Fruit fly (Drosophila melanogaster) whole organism, embryonic: ENCODE measurements around the gene CG6231.
A peak's percentile ranks its signal among the peaks of the same experiment; 100 is the strongest.

ENCODE experiments used
- Adf1 ChIP-seq: fragments of 200-800 bp; sonication (Bioruptor generic); IDR thresholded peaks from 2 replicates; pipeline ENCODE4 v1.3.6; 2022; ENCODE audit warnings: missing biosample characterization, missing genetic modification characterization
- Atf6 ChIP-seq: fragments of 200-800 bp; sonication (Bioruptor generic); IDR thresholded peaks from 2 replicates; pipeline ENCODE4 v1.3.6; 2022; ENCODE audit warnings: missing biosample characterization, missing genetic modification characterization
- Bteb2 ChIP-seq: fragments of 200-800 bp; sonication (Bioruptor generic); optimal IDR thresholded peaks from 2 replicates; lab custom pipeline; 2016; ENCODE audit warnings: missing biosample characterization, missing genetic modification characterization
- CG10267 ChIP-seq: fragments of 200-800 bp; sonication (Bioruptor generic); optimal IDR thresholded peaks from 2 replicates; lab custom pipeline; 2018; ENCODE audit warnings: missing biosample characterization, mild to moderate bottlenecking, missing genetic modification characterization, moderate library complexity
- CG10462 ChIP-seq: fragments of 200-800 bp; sonication (Bioruptor generic); optimal IDR thresholded peaks from 2 replicates; lab custom pipeline; 2016; ENCODE audit warnings: missing biosample characterization, missing genetic modification characterization
- CG11398 ChIP-seq: fragments of 200-800 bp; sonication (Bioruptor generic); optimal IDR thresholded peaks from 2 replicates; lab custom pipeline; 2016; ENCODE audit warnings: missing biosample characterization, missing genetic modification characterization
- CG12391 ChIP-seq: fragments of 200-800 bp; sonication (Bioruptor generic); optimal IDR thresholded peaks from 3 replicates; lab custom pipeline; 2018; ENCODE audit warnings: missing biosample characterization, mild to moderate bottlenecking, missing genetic modification characterization, moderate library complexity
- CG13624 ChIP-seq: fragments of 200-800 bp; sonication (Bioruptor generic); optimal IDR thresholded peaks from 2 replicates; lab custom pipeline; 2016; ENCODE audit warnings: missing biosample characterization, missing genetic modification characterization
- CG15269 ChIP-seq: fragments of 200-800 bp; sonication (Bioruptor generic); optimal IDR thresholded peaks from 2 replicates; lab custom pipeline; 2018; ENCODE audit warnings: missing biosample characterization, mild to moderate bottlenecking, missing genetic modification characterization, moderate library complexity
- CG16779 ChIP-seq: fragments of 200-800 bp; sonication (Bioruptor generic); IDR thresholded peaks from 2 replicates; pipeline ENCODE4 v1.3.6; 2022; ENCODE audit warnings: missing biosample characterization, missing genetic modification characterization
- CG16815 ChIP-seq: fragments of 200-800 bp; sonication (Bioruptor generic); optimal IDR thresholded peaks from 3 replicates; lab custom pipeline; 2017; ENCODE audit warnings: missing biosample characterization, mild to moderate bottlenecking, missing genetic modification characterization
- CG3065 ChIP-seq: fragments of 200-800 bp; sonication (Bioruptor generic); optimal IDR thresholded peaks from 2 replicates; lab custom pipeline; 2016; ENCODE audit warnings: missing biosample characterization, missing genetic modification characterization
- CG3163 ChIP-seq: fragments of 200-800 bp; sonication (Bioruptor generic); optimal IDR thresholded peaks from 3 replicates; lab custom pipeline; 2016; ENCODE audit warnings: missing biosample characterization, missing genetic modification characterization
- CG8089 ChIP-seq: fragments of 200-800 bp; sonication (Bioruptor generic); optimal IDR thresholded peaks from 3 replicates; lab custom pipeline; 2016; ENCODE audit warnings: missing biosample characterization, missing genetic modification characterization
- CkIIα-i1 ChIP-seq: fragments of 200-800 bp; sonication (Bioruptor generic); IDR thresholded peaks from 2 replicates; pipeline ENCODE4 v1.3.6; 2022; ENCODE audit warnings: missing biosample characterization, missing genetic modification characterization
- Dbx ChIP-seq: fragments of 200-800 bp; sonication (Bioruptor generic); IDR thresholded peaks from 3 replicates; pipeline ENCODE4 v1.3.6; 2022; ENCODE audit warnings: missing biosample characterization, missing genetic modification characterization
- Dip3 ChIP-seq: fragments of 200-800 bp; sonication (Bioruptor generic); optimal IDR thresholded peaks from 3 replicates; lab custom pipeline; 2016; ENCODE audit warnings: missing biosample characterization, missing genetic modification characterization
- Hmx ChIP-seq: fragments of 200-800 bp; sonication (Bioruptor generic); optimal IDR thresholded peaks from 2 replicates; lab custom pipeline; 2016; ENCODE audit warnings: missing biosample characterization, missing genetic modification characterization
- Hr3 ChIP-seq: fragments of 200-800 bp; sonication (Bioruptor generic); optimal IDR thresholded peaks from 3 replicates; lab custom pipeline; 2016; ENCODE audit warnings: missing biosample characterization, missing genetic modification characterization
- Hr78 ChIP-seq, 2 experiments: fragments of 200-800 bp in 1 of 2; fragments of >200 bp in 1 of 2; sonication (Bioruptor generic) in 1 of 2; optimal IDR thresholded peaks; 2 replicates each; lab custom pipeline; 2017 to 2019; ENCODE audit warnings: missing biosample characterization in 2 of 2, missing genetic modification characterization in 2 of 2, mild to moderate bottlenecking in 1 of 2, moderate library complexity in 1 of 2
- Max ChIP-seq: fragments of 200-800 bp; sonication (Bioruptor generic); optimal IDR thresholded peaks from 2 replicates; lab custom pipeline; 2016; ENCODE audit warnings: missing biosample characterization, mild to moderate bottlenecking, missing genetic modification characterization
- Optix ChIP-seq: fragments of 200-800 bp; sonication (Bioruptor generic); IDR thresholded peaks from 3 replicates; pipeline ENCODE4 v1.3.6; 2022; ENCODE audit warnings: missing biosample characterization, missing genetic modification characterization
- Sry-β ChIP-seq: fragments of 200-800 bp; sonication (Bioruptor generic); optimal IDR thresholded peaks from 2 replicates; lab custom pipeline; 2018; ENCODE audit warnings: missing biosample characterization, mild to moderate bottlenecking, missing genetic modification characterization, moderate library complexity
- Trl ChIP-seq, 3 experiments: fragments of >200 bp in 2 of 3; fragments of 200-800 bp in 1 of 3; sonication (Bioruptor generic) in 1 of 3; optimal IDR thresholded peaks; 2 replicates in 1 of 3; 3 replicates in 2 of 3; lab custom pipeline; 2016 to 2017; ENCODE audit warnings: missing biosample characterization in 1 of 3, missing genetic modification characterization in 1 of 3
- Vsx1 ChIP-seq: fragments of 200-800 bp; sonication (Bioruptor generic); optimal IDR thresholded peaks from 2 replicates; lab custom pipeline; 2017; ENCODE audit warnings: missing biosample characterization, mild to moderate bottlenecking, missing genetic modification characterization, missing genetic modification reagents
- ap ChIP-seq: fragments of 200-800 bp; sonication (Bioruptor generic); IDR thresholded peaks from 2 replicates; pipeline ENCODE4 v1.3.6; 2022; ENCODE audit warnings: missing biosample characterization, missing genetic modification characterization
- ase ChIP-seq: fragments of 200-800 bp; sonication (Bioruptor generic); IDR thresholded peaks from 3 replicates; pipeline ENCODE4 v1.3.6; 2022; ENCODE audit warnings: missing biosample characterization, missing genetic modification characterization
- ash1 ChIP-seq: fragments of 200-800 bp; sonication (Bioruptor generic); optimal IDR thresholded peaks from 2 replicates; lab custom pipeline; 2018; ENCODE audit warnings: missing biosample characterization, mild to moderate bottlenecking, missing genetic modification characterization
- caup ChIP-seq: fragments of 200-800 bp; sonication (Bioruptor generic); optimal IDR thresholded peaks from 3 replicates; lab custom pipeline; 2017; ENCODE audit warnings: missing biosample characterization, mild to moderate bottlenecking, missing genetic modification characterization, moderate library complexity; ENCODE audit not compliant: severe bottlenecking
- da ChIP-seq: fragments of 200-800 bp; sonication (Bioruptor generic); optimal IDR thresholded peaks from 2 replicates; lab custom pipeline; 2016; ENCODE audit warnings: missing biosample characterization, missing genetic modification characterization
- eve ChIP-seq, 2 experiments: fragments of >200 bp; optimal IDR thresholded peaks; 2 replicates each; lab custom pipeline; 2017; ENCODE audit warnings: missing biosample characterization in 2 of 2, missing genetic modification characterization in 2 of 2
- eyg ChIP-seq: fragments of 200-800 bp; sonication (Bioruptor generic); optimal IDR thresholded peaks from 3 replicates; lab custom pipeline; 2016; ENCODE audit warnings: missing biosample characterization, missing genetic modification characterization
- fd64A ChIP-seq: fragments of 200-800 bp; sonication (Bioruptor generic); optimal IDR thresholded peaks from 3 replicates; lab custom pipeline; 2018; ENCODE audit warnings: missing biosample characterization, mild to moderate bottlenecking, missing genetic modification characterization
- gem ChIP-seq: fragments of 200-800 bp; sonication (Bioruptor generic); optimal IDR thresholded peaks from 2 replicates; lab custom pipeline; 2019; ENCODE audit warnings: missing biosample characterization, mild to moderate bottlenecking, missing genetic modification characterization, moderate library complexity
- inv ChIP-seq: fragments of 200-800 bp; sonication (Bioruptor generic); IDR thresholded peaks from 2 replicates; pipeline ENCODE4 v1.3.6; 2022; ENCODE audit warnings: missing biosample characterization, missing genetic modification characterization; ENCODE audit not compliant: partially characterized antibody
- mam ChIP-seq: fragments of 200-800 bp; sonication (Bioruptor generic); optimal IDR thresholded peaks from 3 replicates; lab custom pipeline; 2016; ENCODE audit warnings: missing biosample characterization, missing genetic modification characterization
- nmo ChIP-seq: fragments of 200-800 bp; sonication (Bioruptor generic); optimal IDR thresholded peaks from 2 replicates; lab custom pipeline; 2018; ENCODE audit warnings: missing biosample characterization, mild to moderate bottlenecking, missing genetic modification characterization, moderate library complexity
- odd ChIP-seq: fragments of 200-800 bp; sonication (Bioruptor generic); optimal IDR thresholded peaks from 2 replicates; lab custom pipeline; 2017; ENCODE audit warnings: missing biosample characterization, mild to moderate bottlenecking, missing genetic modification characterization
- onecut ChIP-seq: fragments of 200-800 bp; sonication (Bioruptor generic); IDR thresholded peaks from 2 replicates; pipeline ENCODE4 v1.3.6; 2022; ENCODE audit warnings: missing biosample characterization, missing genetic modification characterization
- otp ChIP-seq: fragments of 200-800 bp; sonication (Bioruptor generic); IDR thresholded peaks from 3 replicates; pipeline ENCODE4, ENCODE4 v1.3.6; 2022; ENCODE audit warnings: missing biosample characterization, missing genetic modification characterization
- peb ChIP-seq: fragments of 200-800 bp; sonication (Bioruptor generic); IDR thresholded peaks from 2 replicates; pipeline ENCODE4 v1.3.6; 2022; ENCODE audit warnings: missing biosample characterization, missing genetic modification characterization
- pros ChIP-seq: fragments of 200-800 bp; sonication (Bioruptor generic); optimal IDR thresholded peaks from 3 replicates; lab custom pipeline; 2019; ENCODE audit warnings: missing biosample characterization, mild to moderate bottlenecking, missing genetic modification characterization, moderate library complexity
- repo ChIP-seq: fragments of 200-800 bp; sonication (Bioruptor generic); optimal IDR thresholded peaks from 2 replicates; lab custom pipeline; 2016; ENCODE audit warnings: missing biosample characterization, missing genetic modification characterization
- sens-2 ChIP-seq: fragments of 200-800 bp; sonication (Bioruptor generic); IDR thresholded peaks from 2 replicates; pipeline ENCODE4 v1.3.6; 2022; ENCODE audit warnings: missing biosample characterization, missing genetic modification characterization
- so ChIP-seq: fragments of 200-800 bp; sonication (Bioruptor generic); IDR thresholded peaks from 3 replicates; pipeline ENCODE4 v1.3.6; 2022; ENCODE audit warnings: missing biosample characterization, missing genetic modification characterization
- sug ChIP-seq: fragments of 200-800 bp; optimal IDR thresholded peaks from 2 replicates; lab custom pipeline; 2019; ENCODE audit warnings: missing biosample characterization, mild to moderate bottlenecking, missing genetic modification characterization, moderate library complexity
- tin ChIP-seq: fragments of 200-800 bp; sonication (Bioruptor generic); optimal IDR thresholded peaks from 3 replicates; lab custom pipeline; 2016; ENCODE audit warnings: missing biosample characterization, missing genetic modification characterization
- tna ChIP-seq: fragments of 200-800 bp; sonication (Bioruptor generic); IDR thresholded peaks from 2 replicates; pipeline ENCODE4 v1.3.6; 2022; ENCODE audit warnings: missing biosample characterization, missing genetic modification characterization; ENCODE audit not compliant: partially characterized antibody

Gene CG6231

dm6 chr3R:19671223-19671991 is 38.9 kb upstream of the CG6231 start, which contains the start of gene Naam (continued):
- TF ChIP-seq Sry-β (GFP tag; lab: Kevin White, UChicago), result no peak
- no peak for TF ChIP-seq inv (GFP tag; lab: Robert Waterston, UW)
- peak; percentile 88 for TF ChIP-seq CG3163 (GFP tag; lab: Kevin White, UChicago)
- TF ChIP-seq ash1 (GFP tag; lab: Kevin White, UChicago), result no peak
- peak; percentile 56 for TF ChIP-seq CG3065 (GFP tag; lab: Kevin White, UChicago)
- peak; percentile 77 for TF ChIP-seq Dbx (GFP tag; lab: Robert Waterston, UW)
- TF ChIP-seq Bteb2 (GFP tag; lab: Kevin White, UChicago), result peak; percentile 72
- peak; percentile 62; the same call in 2 of the 3 replicates for TF ChIP-seq ase (GFP tag; lab: Robert Waterston, UW)
- TF ChIP-seq eve (GFP tag; optimal IDR thresholded peaks at IDR 0.05; lab: Kevin White, UChicago), result peak in 1 of 2 experiments; percentile 85
- peak; percentile 47 for TF ChIP-seq Max (GFP tag; lab: Kevin White, UChicago)
- peak; percentile 87 for TF ChIP-seq eyg (GFP tag; lab: Kevin White, UChicago)
- TF ChIP-seq CG13624, result peak; percentile 89
- peak; percentile 57 for TF ChIP-seq odd (GFP tag; lab: Kevin White, UChicago)
- TF ChIP-seq Hr3, result peak; percentile 51
- TF ChIP-seq CG12391 (tag; lab: Kevin White, UChicago), result peak; percentile 84
- peak; percentile 77 for TF ChIP-seq Dip3 (GFP tag; lab: Kevin White, UChicago)
- TF ChIP-seq CG10267 (tag; lab: Kevin White, UChicago), result peak; percentile 57
- peak; percentile 72 for TF ChIP-seq tin (GFP tag; lab: Kevin White, UChicago)
- TF ChIP-seq Hmx, result peak; percentile 45
- TF ChIP-seq Hr78 (GFP tag; optimal IDR thresholded peaks at IDR 0.05; lab: Kevin White, UChicago), result peak in 1 of 2 experiments; percentile 21
- peak; percentile 84 for TF ChIP-seq CG11398
- peak; percentile 61 for TF ChIP-seq nmo
- peak; percentile 26; the same call in 1 of the 2 replicates for TF ChIP-seq peb
- TF ChIP-seq fd64A (GFP tag; lab: Kevin White, UChicago), result no peak
- TF ChIP-seq so (GFP tag; lab: Robert Waterston, UW), result peak; percentile 67; the same call in 1 of the 3 replicates
- peak; percentile 62; the same call in 1 of the 3 replicates for TF ChIP-seq otp (GFP tag; lab: Robert Waterston, UW)
- TF ChIP-seq CkIIα-i1 (GFP tag; lab: Robert Waterston, UW), result no peak
- TF ChIP-seq gem (tag; lab: Kevin White, UChicago), result peak; percentile 83
- TF ChIP-seq Vsx1, result peak; percentile 47
- TF ChIP-seq pros (GFP tag; lab: Kevin White, UChicago), result no peak
- peak; percentile 46; the same call in 1 of the 2 replicates for TF ChIP-seq Adf1 (GFP tag; lab: Robert Waterston, UW)
- TF ChIP-seq da (GFP tag; lab: Kevin White, UChicago), result peak; percentile 41
- peak; percentile 83 for TF ChIP-seq caup
- peak; percentile 25 for TF ChIP-seq CG16815 (GFP tag; lab: Kevin White, UChicago)
- peak; percentile 51 for TF ChIP-seq CG10462 (GFP tag; lab: Kevin White, UChicago)
- peak; percentile 89 for TF ChIP-seq CG16779 (GFP tag; lab: Robert Waterston, UW)
- TF ChIP-seq ap (GFP tag; lab: Robert Waterston, UW), result peak; percentile 71
- peak; percentile 86 for TF ChIP-seq Atf6 (GFP tag; lab: Robert Waterston, UW)
- TF ChIP-seq CG15269 (tag; lab: Kevin White, UChicago), result peak; percentile 76
- TF ChIP-seq sens-2, result no peak
- peak; percentile 71 for TF ChIP-seq sug (tag; lab: Kevin White, UChicago)
- TF ChIP-seq CG8089 (GFP tag; lab: Kevin White, UChicago), result peak; percentile 50
- TF ChIP-seq repo (GFP tag; lab: Kevin White, UChicago), result peak; percentile 60
- TF ChIP-seq Trl (optimal IDR thresholded peaks at IDR 0.05; lab: Kevin White, UChicago), result peak; percentile 45 to 74
- peak; percentile 87 for TF ChIP-seq Trl (GFP tag; optimal IDR thresholded peaks at IDR 0.05; lab: Kevin White, UChicago)
- peak; percentile 60; the same call in 1 of the 2 replicates for TF ChIP-seq onecut (GFP tag; lab: Robert Waterston, UW)
- TF ChIP-seq Optix (GFP tag; lab: Robert Waterston, UW), result peak; percentile 64; the same call in 2 of the 3 replicates
- TF ChIP-seq mam (GFP tag; lab: Kevin White, UChicago), result peak; percentile 86
- no peak for TF ChIP-seq tna (GFP tag; lab: Robert Waterston, UW)
